Worm (Caenorhabditis elegans) whole organism, dauer: Measurements from ENCODE around the gene C26B2.7.
"Not testable (repeated sequence)": the region's sequence is repeated elsewhere in the genome, so short reads cannot be mapped to it uniquely, and the experiment has no call there.

Experiments
- unc-62 ChIP-seq: sonication (generic microtip); optimal IDR thresholded peaks from 2 replicates; lab custom pipeline; 2017; ENCODE audit warnings: missing biosample characterization, missing genetic modification reagents, missing genetic modification characterization

Gene C26B2.7

ce11 chrIV:8015726-8016312 is at the start of gene C26B2.7:
TSS of gene C26B2.7 (plus strand) at chrIV:8016274.
- not testable (repeated sequence) for TF ChIP-seq unc-62 (GFP tag; lab: Kevin White, UChicago)

ce11 chrIV:7967006-7967405 is 49.1 kb upstream of the C26B2.7 start, which contains the start of gene F57H12.5:
TSS of gene F57H12.5 (plus strand) at chrIV:7967306.
- no peak for TF ChIP-seq unc-62 (GFP tag; lab: Kevin White, UChicago)

DNA sequence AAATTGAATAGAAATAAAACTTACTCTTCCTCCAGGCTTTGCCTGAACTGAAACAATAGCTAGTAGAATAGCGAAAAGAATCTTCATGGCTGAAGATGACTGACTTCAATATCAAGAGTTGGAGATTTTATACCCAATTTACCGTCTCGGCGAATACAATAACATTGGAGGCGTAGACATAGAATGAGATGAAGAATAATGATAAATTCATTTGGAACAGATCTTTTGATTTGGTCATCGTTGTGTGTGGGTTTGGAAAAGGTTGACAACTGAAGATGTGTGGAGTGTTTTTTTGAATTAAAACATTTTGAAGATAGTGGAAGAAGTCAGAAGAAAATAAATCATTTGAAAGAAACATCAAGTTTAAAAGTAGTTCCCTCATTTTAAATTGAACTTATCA is 39.9 kb upstream of the C26B2.7 start, which contains the start of gene F57H12.6:
F57H12.6 (minus strand) TSS at position 101 of the 400 bp plus-strand sequence.
- no peak for TF ChIP-seq unc-62 (GFP tag; lab: Kevin White, UChicago)

- no peak for TF ChIP-seq unc-62 (GFP tag; lab: Kevin White, UChicago)
These were observed 38.6 kb upstream of the C26B2.7 start, which contains the start of gene ora-1 for ce11 chrIV:7977452-7977940. TSS of gene ora-1 (plus strand) at chrIV:7977890.

ce11 chrIV:7979588-7979987 is 36.5 kb upstream of the C26B2.7 start, which contains the start of gene unc-24:
TSS of gene unc-24 (plus strand) at chrIV:7979870.
- TF ChIP-seq unc-62 (GFP tag; lab: Kevin White, UChicago), result no peak

- TF ChIP-seq unc-62 (GFP tag; lab: Kevin White, UChicago), result no peak
These were observed 34.0 kb upstream of the C26B2.7 start, which contains the start of gene arf-5 for ce11 chrIV:7982024-7982576. TSS of gene arf-5 (plus strand) at chrIV:7982526.

DNA sequence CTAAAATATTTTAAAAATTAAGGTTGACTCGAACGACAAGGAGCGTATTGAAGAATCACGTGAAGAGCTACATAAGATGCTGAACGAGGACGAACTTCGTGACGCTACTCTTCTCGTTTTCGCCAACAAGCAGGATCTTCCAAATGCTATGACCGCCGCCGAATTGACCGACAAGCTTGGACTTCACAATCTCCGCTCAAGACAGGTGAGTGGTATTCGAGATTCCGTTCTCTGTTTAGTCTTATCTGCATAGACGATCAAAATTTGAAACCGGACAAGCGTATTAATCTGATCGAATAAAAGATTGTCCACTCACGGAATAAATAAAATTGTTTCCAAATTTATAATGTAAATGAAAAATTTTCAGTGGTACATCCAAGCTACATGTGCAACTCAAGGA is 33.1 kb upstream of the C26B2.7 start:
- no peak for TF ChIP-seq unc-62 (GFP tag; lab: Kevin White, UChicago)

DNA sequence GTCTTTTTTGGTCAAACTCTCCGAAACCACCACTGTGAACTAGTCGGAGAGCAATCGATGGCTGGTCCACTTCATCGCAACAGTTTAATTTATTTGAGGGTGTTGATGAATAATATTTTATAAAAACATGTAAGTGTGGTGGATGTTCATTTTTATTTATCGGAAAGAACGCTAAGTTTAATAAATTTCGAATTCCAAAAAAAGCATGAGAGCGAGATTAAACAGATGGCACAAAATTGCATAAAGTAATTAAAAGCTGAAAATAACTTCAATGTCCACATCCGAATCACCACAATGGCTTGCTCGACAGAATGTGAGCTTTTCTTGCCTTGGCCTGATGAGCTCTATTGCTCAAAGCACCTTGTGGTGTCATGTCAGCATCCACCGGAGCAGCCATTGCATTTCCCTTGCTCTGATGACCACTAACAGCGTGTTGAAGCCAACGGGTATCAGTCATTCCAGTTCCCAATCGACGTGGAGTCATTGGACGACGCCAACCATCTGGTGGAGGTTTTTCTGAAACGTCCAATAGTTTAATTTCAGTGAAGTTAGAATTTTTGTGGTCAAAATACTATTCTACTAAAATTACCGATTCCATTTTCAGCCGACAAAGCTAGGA is 32.2 kb upstream of the C26B2.7 start:
- TF ChIP-seq unc-62 (GFP tag; lab: Kevin White, UChicago), result no peak

- no peak for TF ChIP-seq unc-62 (GFP tag; lab: Kevin White, UChicago)
These were observed 30.3 kb upstream of the C26B2.7 start for ce11 chrIV:7985737-7986136.

DNA sequence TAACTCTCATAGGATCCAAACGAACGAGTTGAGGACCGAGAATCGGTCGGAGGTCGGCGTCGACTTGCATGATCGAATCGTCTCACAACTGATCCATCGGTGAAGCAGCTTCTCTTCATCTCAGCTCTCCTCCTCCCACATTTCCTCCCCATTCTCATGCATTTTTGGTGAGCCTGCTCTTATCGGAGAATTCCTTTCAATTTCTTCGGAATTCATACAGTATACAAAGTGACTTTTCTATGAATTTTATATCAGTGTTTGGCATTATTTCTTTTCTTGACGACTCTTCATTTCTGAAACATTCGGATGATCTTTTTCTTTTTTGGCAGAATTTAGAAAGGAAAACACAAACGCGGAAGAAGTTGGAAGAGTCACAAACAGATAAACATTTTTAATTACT is 29.0 kb upstream of the C26B2.7 start, which contains the start of gene mec-17:
mec-17 (minus strand) TSS at position 101 of the 400 bp plus-strand sequence.
- no peak for TF ChIP-seq unc-62 (GFP tag; lab: Kevin White, UChicago)

DNA sequence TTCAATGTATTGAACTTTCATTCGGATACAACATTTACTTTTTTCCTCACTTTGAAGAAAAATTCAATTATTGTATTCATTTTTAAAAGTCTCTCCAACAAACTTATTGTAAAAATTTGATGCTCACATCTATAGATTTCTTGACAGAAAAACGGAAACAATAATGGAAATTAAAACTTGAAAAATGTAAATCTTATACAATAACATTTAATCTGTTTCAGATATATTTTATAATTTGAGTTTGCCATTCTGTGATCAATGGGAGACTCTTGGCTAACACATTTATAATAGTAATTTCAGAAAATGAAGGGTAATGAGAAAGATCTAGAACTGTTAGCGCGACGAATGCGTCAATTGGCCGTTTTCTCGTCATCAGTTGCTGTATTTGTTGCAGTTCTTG is 27.7 kb upstream of the C26B2.7 start, which contains the start of gene col-115:
col-115 (plus strand) TSS at position 301 of the 400 bp plus-strand sequence.
- no peak for TF ChIP-seq unc-62 (GFP tag; lab: Kevin White, UChicago)

- TF ChIP-seq unc-62 (GFP tag; lab: Kevin White, UChicago), result no peak
These were observed 21.4 kb upstream of the C26B2.7 start for ce11 chrIV:7994715-7995114.

DNA sequence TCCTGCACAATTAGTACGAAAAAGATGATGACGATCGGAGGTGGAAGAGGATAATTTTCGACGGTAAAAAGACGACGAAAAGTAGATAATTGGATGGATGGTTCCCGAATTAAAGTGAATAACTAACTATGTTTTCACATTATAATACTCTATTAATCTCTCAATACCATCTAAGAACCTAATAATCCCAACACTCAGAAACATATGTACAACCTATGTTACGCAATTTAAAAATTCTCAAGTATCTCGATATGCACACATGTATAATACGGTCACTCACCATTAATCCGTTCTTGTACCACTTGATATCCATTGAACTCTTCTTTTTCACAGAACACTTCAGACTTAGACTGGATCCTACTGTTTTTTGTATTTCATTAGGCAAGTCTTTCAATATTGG is 15.3 kb upstream of the C26B2.7 start:
- TF ChIP-seq unc-62 (GFP tag; lab: Kevin White, UChicago), result no peak

DNA sequence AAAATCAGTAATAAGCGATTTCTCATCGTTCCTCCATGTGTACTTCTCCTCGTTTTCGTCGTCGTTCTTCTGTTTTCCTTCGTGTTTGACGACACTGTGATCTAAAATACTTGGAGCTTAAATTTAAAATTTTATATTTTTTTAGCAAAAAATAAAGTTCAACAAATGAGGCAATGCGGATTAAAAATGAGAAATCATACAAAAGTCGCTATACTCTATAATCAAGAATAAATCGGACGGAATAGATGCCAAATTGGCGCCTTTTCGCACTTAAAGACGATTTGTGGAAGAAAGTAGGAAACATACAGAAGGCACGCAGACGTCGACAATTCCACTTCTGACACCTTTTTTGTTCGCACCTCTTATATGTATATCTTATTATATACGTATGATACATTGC is 12.1 kb upstream of the C26B2.7 start, which contains the start of gene rig-4:
rig-4 (minus strand) TSS at position 101 of the 400 bp plus-strand sequence.
- no peak for TF ChIP-seq unc-62 (GFP tag; lab: Kevin White, UChicago)

DNA sequence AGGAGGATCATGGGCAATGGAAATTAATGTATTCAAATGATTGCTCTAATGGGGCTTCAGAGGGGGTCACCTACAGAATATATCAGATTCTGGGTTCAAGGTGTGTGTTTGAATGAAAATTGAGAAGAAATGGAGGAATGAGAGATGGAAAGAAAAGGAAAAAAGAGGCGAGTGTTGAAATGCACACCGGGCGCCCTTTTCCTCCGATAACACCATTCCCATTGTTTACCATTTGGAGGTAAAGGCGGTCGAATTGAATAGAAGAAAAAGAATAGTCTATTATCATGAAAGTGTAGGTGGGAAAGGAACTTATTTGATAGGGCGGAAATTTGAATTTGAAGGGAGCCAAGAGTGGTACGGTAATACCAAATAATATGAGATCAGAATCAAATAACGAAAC is 10.7 kb upstream of the C26B2.7 start:
- TF ChIP-seq unc-62 (GFP tag; lab: Kevin White, UChicago), result no peak

- no peak for TF ChIP-seq unc-62 (GFP tag; lab: Kevin White, UChicago)
These were observed 9.9 kb upstream of the C26B2.7 start for ce11 chrIV:8006161-8006560.
